Fruit fly (Drosophila melanogaster): ENCODE data around the gene Oseg2.

dm6 chr3L:2243846-2244528 lies 14.5 kb downstream of the Oseg2 start, which contains the start of gene CG32301:
- no peak for TF ChIP-seq pan (optimal IDR thresholded peaks at IDR 0.05)
- no peak for TF ChIP-seq CG8478 (optimal IDR thresholded peaks at IDR 0.05)
- TF ChIP-seq EcR (GFP tag; optimal IDR thresholded peaks at IDR 0.05), result no peak
- TF ChIP-seq psq (optimal IDR thresholded peaks at IDR 0.05), result no peak

Data from whole organism.